Worm (Caenorhabditis elegans) whole organism, L4 larva: ENCODE data around the gene F48B9.3.

Source experiments
- D1046.2 ChIP-seq: fragments of 200-800 bp; sonication (Bioruptor generic); IDR thresholded peaks from 2 replicates; pipeline ENCODE4 v1.3.6; 2022; ENCODE audit warnings: missing genetic modification characterization, missing compliant biosample characterization
- F26F4.8 ChIP-seq: fragments of 200-800 bp; sonication (Bioruptor generic); conservative IDR thresholded peaks from 2 replicates; pipeline ENCODE4 v1.3.6; 2022; ENCODE audit warnings: missing genetic modification characterization, missing compliant biosample characterization
- F37D6.2 ChIP-seq: sonication (generic microtip); optimal IDR thresholded peaks from 2 replicates; lab custom pipeline; 2016; ENCODE audit warnings: mild to moderate bottlenecking, missing genetic modification characterization, missing compliant biosample characterization
- F44E2.7 ChIP-seq: fragments of 200-800 bp; sonication (Bioruptor generic); IDR thresholded peaks from 2 replicates; pipeline ENCODE4 v2.1.2; 2022; ENCODE audit warnings: missing genetic modification characterization, missing compliant biosample characterization
- F49E8.2 ChIP-seq: sonication (generic microtip); optimal IDR thresholded peaks from 2 replicates; lab custom pipeline; 2016; ENCODE audit warnings: missing compliant biosample characterization, mild to moderate bottlenecking, missing genetic modification characterization, borderline replicate concordance
- Y48G9A.11 ChIP-seq: fragments of 200-800 bp; sonication (Bioruptor generic); IDR thresholded peaks from 2 replicates; pipeline ENCODE4 v1.3.6; 2022; ENCODE audit warnings: missing genetic modification reagents, missing genetic modification characterization, missing compliant biosample characterization
- Y5F2A.4 ChIP-seq: fragments of 200-800 bp; sonication (Bioruptor generic); optimal IDR thresholded peaks from 2 replicates; lab custom pipeline; 2018; ENCODE audit warnings: mild to moderate bottlenecking, missing genetic modification characterization, missing compliant biosample characterization
- Y75B8A.6 ChIP-seq: fragments of 200-800 bp; sonication (Bioruptor generic); IDR thresholded peaks from 2 replicates; pipeline ENCODE4 v1.3.6; 2022; ENCODE audit warnings: missing genetic modification reagents, missing genetic modification characterization, missing compliant biosample characterization
- aha-1 ChIP-seq: fragments of 150-350 bp; peaks from one replicate; lab custom pipeline; 2014; ENCODE audit warnings: missing biosample characterization, missing genetic modification characterization
- ceh-20 ChIP-seq: fragments of 200-800 bp; sonication (Bioruptor generic); IDR thresholded peaks from 2 replicates; pipeline ENCODE4 v1.3.6; 2022; ENCODE audit warnings: missing genetic modification reagents, missing genetic modification characterization, missing compliant biosample characterization
- ceh-32 ChIP-seq: sonication (generic microtip); optimal IDR thresholded peaks from 2 replicates; lab custom pipeline; 2016; ENCODE audit warnings: mild to moderate bottlenecking, missing genetic modification characterization, missing compliant biosample characterization; ENCODE audit not compliant: poor library complexity
- ceh-82 ChIP-seq: sonication (generic microtip); optimal IDR thresholded peaks from 2 replicates; lab custom pipeline; 2017; ENCODE audit warnings: missing biosample characterization, missing genetic modification characterization
- cey-2 ChIP-seq: sonication (generic microtip); optimal IDR thresholded peaks from 3 replicates; lab custom pipeline; 2017; ENCODE audit warnings: missing genetic modification characterization, mild to moderate bottlenecking, missing compliant biosample characterization, antibody characterized with exemption, borderline replicate concordance; ENCODE audit not compliant: insufficient read depth
- daf-16 ChIP-seq, 3 experiments: sonication (generic microtip); optimal IDR thresholded peaks; 2 replicates each; lab custom pipeline; 2016 to 2017; ENCODE audit warnings: missing genetic modification characterization in 3 of 3, missing genetic modification reagents in 3 of 3, mild to moderate bottlenecking in 2 of 3, missing compliant biosample characterization in 2 of 3, missing biosample characterization in 1 of 3, moderate library complexity in 1 of 3
- duxl-1 ChIP-seq: sonication (generic microtip); optimal IDR thresholded peaks from 2 replicates; lab custom pipeline; 2016; ENCODE audit warnings: mild to moderate bottlenecking, missing genetic modification characterization, moderate library complexity, missing compliant biosample characterization; ENCODE audit not compliant: poor library complexity
- dve-1 ChIP-seq: sonication (generic microtip); optimal IDR thresholded peaks from 2 replicates; lab custom pipeline; 2017; ENCODE audit warnings: antibody characterized with exemption, mild to moderate bottlenecking, missing genetic modification characterization, missing compliant biosample characterization; ENCODE audit not compliant: insufficient read depth
- egl-43 ChIP-seq: fragments of 200-800 bp; sonication (Bioruptor generic); IDR thresholded peaks from 2 replicates; pipeline ENCODE4 v1.3.6; 2022; ENCODE audit warnings: missing genetic modification reagents, missing genetic modification characterization, missing compliant biosample characterization
- fkh-10 ChIP-seq: fragments of 150-350 bp; optimal IDR thresholded peaks from 2 replicates; lab custom pipeline; 2014; ENCODE audit warnings: missing biosample characterization, missing genetic modification reagents, missing genetic modification characterization
- fos-1 ChIP-seq: fragments of 150-350 bp; optimal IDR thresholded peaks from 2 replicates; lab custom pipeline; 2014; ENCODE audit warnings: missing biosample characterization, missing genetic modification characterization
- hif-1 ChIP-seq, 2 experiments: sonication (generic microtip); optimal IDR thresholded peaks; 2 replicates each; lab custom pipeline; 2016 to 2017; ENCODE audit warnings: missing compliant biosample characterization in 2 of 2, missing genetic modification characterization in 2 of 2, missing genetic modification reagents in 2 of 2, missing genotype in 2 of 2, mild to moderate bottlenecking in 1 of 2
- hlh-11 ChIP-seq: fragments of 200-800 bp; sonication (Bioruptor generic); optimal IDR thresholded peaks from 2 replicates; lab custom pipeline; 2018; ENCODE audit warnings: mild to moderate bottlenecking, missing genetic modification characterization, missing compliant biosample characterization
- hlh-30 ChIP-seq: sonication (generic microtip); optimal IDR thresholded peaks from 2 replicates; lab custom pipeline; 2017; ENCODE audit warnings: antibody characterized with exemption, mild to moderate bottlenecking, missing genetic modification characterization, missing compliant biosample characterization; ENCODE audit not compliant: insufficient read depth
- hmg-1.1 ChIP-seq: fragments of 200-800 bp; sonication (Bioruptor generic); IDR thresholded peaks from 2 replicates; pipeline ENCODE4 v1.3.6; 2022; ENCODE audit warnings: missing genetic modification reagents, missing genetic modification characterization, missing compliant biosample characterization
- lim-7 ChIP-seq: fragments of 200-800 bp; sonication (Bioruptor generic); IDR thresholded peaks from 2 replicates; pipeline ENCODE4 v1.3.6; 2022; ENCODE audit warnings: missing genetic modification characterization, missing compliant biosample characterization
- lin-1 ChIP-seq: fragments of 200-800 bp; sonication (Bioruptor generic); IDR thresholded peaks from 2 replicates; pipeline ENCODE4 v1.3.6; 2022; ENCODE audit warnings: missing genetic modification reagents, missing genetic modification characterization, missing compliant biosample characterization
- lin-29 ChIP-seq: fragments of 200-800 bp; sonication (Bioruptor generic); IDR thresholded peaks from 2 replicates; pipeline ENCODE4 v1.3.6; 2022; ENCODE audit warnings: missing genetic modification reagents, missing genetic modification characterization, missing compliant biosample characterization
- lin-39 ChIP-seq: fragments of 150-350 bp; optimal IDR thresholded peaks from 2 replicates; lab custom pipeline; 2014; ENCODE audit warnings: missing biosample characterization, missing genetic modification reagents, missing genetic modification characterization
- mdt-29 ChIP-seq: fragments of 200-800 bp; sonication (Bioruptor generic); IDR thresholded peaks from 2 replicates; pipeline ENCODE4 v1.3.6; 2022; ENCODE audit warnings: missing genetic modification reagents, missing genetic modification characterization, missing compliant biosample characterization
- mes-2 ChIP-seq: sonication (generic microtip); optimal IDR thresholded peaks from 2 replicates; lab custom pipeline; 2016; ENCODE audit warnings: missing genotype, mild to moderate bottlenecking, missing genetic modification characterization, missing compliant biosample characterization; ENCODE audit not compliant: poor library complexity, severe bottlenecking
- mxl-2 ChIP-seq: fragments of 200-800 bp; sonication (Bioruptor generic); conservative IDR thresholded peaks from 2 replicates; pipeline ENCODE4 v1.3.6; 2022; ENCODE audit warnings: missing genetic modification reagents, missing genetic modification characterization, missing compliant biosample characterization
- nhr-102 ChIP-seq: sonication (generic microtip); optimal IDR thresholded peaks from 2 replicates; lab custom pipeline; 2016; ENCODE audit warnings: mild to moderate bottlenecking, missing genetic modification characterization, moderate library complexity, missing compliant biosample characterization
- nhr-11 ChIP-seq: fragments of 150-350 bp; optimal IDR thresholded peaks from 2 replicates; lab custom pipeline; 2014; ENCODE audit warnings: missing biosample characterization, missing genetic modification characterization
- nhr-41 ChIP-seq: fragments of 200-800 bp; sonication (Bioruptor generic); IDR thresholded peaks from 2 replicates; pipeline ENCODE4 v1.3.6; 2022; ENCODE audit warnings: missing genetic modification reagents, missing genetic modification characterization, missing compliant biosample characterization
- nhr-42 ChIP-seq: fragments of 200-800 bp; sonication (Bioruptor generic); IDR thresholded peaks from 2 replicates; pipeline ENCODE4 v1.3.6; 2022; ENCODE audit warnings: missing genetic modification characterization, missing compliant biosample characterization
- nhr-6 ChIP-seq: fragments of 150-350 bp; optimal IDR thresholded peaks from 2 replicates; lab custom pipeline; 2014; ENCODE audit warnings: missing biosample characterization, missing genetic modification characterization
- php-3 ChIP-seq: fragments of 200-800 bp; sonication (Bioruptor generic); IDR thresholded peaks from 2 replicates; pipeline ENCODE4 v1.3.6; 2022; ENCODE audit warnings: missing genetic modification reagents, missing genetic modification characterization, missing compliant biosample characterization
- set-16 ChIP-seq: fragments of 200-800 bp; sonication (Bioruptor generic); IDR thresholded peaks from 2 replicates; pipeline ENCODE4 v1.3.6; 2022; ENCODE audit warnings: missing genetic modification reagents, missing genetic modification characterization, missing compliant biosample characterization
- snpc-1.2 ChIP-seq: fragments of 200-800 bp; sonication (Bioruptor generic); IDR thresholded peaks from 2 replicates; pipeline ENCODE4 v1.3.6; 2022; ENCODE audit warnings: missing genetic modification reagents, missing genetic modification characterization, missing compliant biosample characterization
- tra-1 ChIP-seq: fragments of 200-800 bp; sonication (Bioruptor generic); IDR thresholded peaks from 2 replicates; pipeline ENCODE4 v1.3.6; 2022; ENCODE audit warnings: missing genetic modification reagents, missing genetic modification characterization, missing compliant biosample characterization
- zag-1 ChIP-seq: fragments of 150-350 bp; optimal IDR thresholded peaks from 2 replicates; lab custom pipeline; 2014; ENCODE audit warnings: missing biosample characterization, missing genetic modification characterization
- zfp-2 ChIP-seq: sonication (generic microtip); optimal IDR thresholded peaks from 2 replicates; lab custom pipeline; 2016; ENCODE audit warnings: mild to moderate bottlenecking, missing genetic modification characterization, missing compliant biosample characterization
- zfp-3 ChIP-seq: fragments of 200-800 bp; sonication (Bioruptor generic); conservative IDR thresholded peaks from 2 replicates; pipeline ENCODE4 v1.3.6; 2022; ENCODE audit warnings: missing genetic modification reagents, missing genetic modification characterization, missing compliant biosample characterization
- ztf-7 ChIP-seq: fragments of 150-350 bp; optimal IDR thresholded peaks from 2 replicates; lab custom pipeline; 2014; ENCODE audit warnings: missing biosample characterization, missing genetic modification characterization

The F48B9.3 gene

ce11 chrX:2130141-2130540, 34.7 kb upstream of the F48B9.3 start, which contains the start of gene F53B1.8:
TSS of gene F53B1.8 (minus strand) at chrX:2130241.
- no peak for TF ChIP-seq lin-39 (tag; lab: Kevin White, UChicago)
- TF ChIP-seq zag-1 (tag; lab: Kevin White, UChicago): no peak
- no peak for TF ChIP-seq lin-29 (GFP tag; lab: Robert Waterston, UW)
- no peak for TF ChIP-seq cey-2 (tag; lab: Kevin White, UChicago)
- no peak for TF ChIP-seq lin-1 (GFP tag; lab: Robert Waterston, UW)
- no peak for TF ChIP-seq ceh-82 (tag; lab: Kevin White, UChicago)
- no peak for TF ChIP-seq fkh-10 (GFP tag; lab: Kevin White, UChicago)
- no peak for TF ChIP-seq dve-1 (tag; lab: Kevin White, UChicago)
- no peak for TF ChIP-seq egl-43 (GFP tag; lab: Robert Waterston, UW)
- TF ChIP-seq nhr-102: no peak
- no peak for TF ChIP-seq ceh-20 (GFP tag; lab: Robert Waterston, UW)
- TF ChIP-seq nhr-41 (GFP tag; lab: Robert Waterston, UW): no peak
- no peak for TF ChIP-seq Y5F2A.4 (GFP tag; lab: Kevin White, UChicago)
- TF ChIP-seq D1046.2 (GFP tag; lab: Robert Waterston, UW): no peak
- TF ChIP-seq F26F4.8: no peak
- no peak for TF ChIP-seq tra-1 (GFP tag; lab: Robert Waterston, UW)
- TF ChIP-seq fos-1 (tag; lab: Kevin White, UChicago): no peak
- no peak for TF ChIP-seq mdt-29 (GFP tag; lab: Robert Waterston, UW)
- TF ChIP-seq Y48G9A.11 (GFP tag; lab: Robert Waterston, UW): no peak

ce11 chrX:2131650-2132049, 33.2 kb upstream of the F48B9.3 start, which contains the start of gene F53B1.9:
TSS of gene F53B1.9 (minus strand) at chrX:2131844.
- TF ChIP-seq mdt-29 (GFP tag; lab: Robert Waterston, UW) (no peak), Y75B8A.6 (no peak), hlh-30 (tag; lab: Kevin White, UChicago) (peak; percentile 17), nhr-41 (GFP tag; lab: Robert Waterston, UW) (no peak), snpc-1.2 (GFP tag; lab: Robert Waterston, UW) (no peak), hmg-1.1 (GFP tag; lab: Robert Waterston, UW) (0 out of 2 replicates have a peak, but pooled peaks have one; percentile 9), duxl-1 (tag; lab: Kevin White, UChicago) (no peak), lim-7 (GFP tag; lab: Robert Waterston, UW) (no peak), ceh-32 (tag; lab: Kevin White, UChicago) (no peak), nhr-102 (no peak), mes-2 (tag; lab: Kevin White, UChicago) (peak; percentile 6), php-3 (no peak), set-16 (GFP tag; lab: Robert Waterston, UW) (peak; percentile 8; the same call in 1 of the 2 replicates), zfp-3 (GFP tag; lab: Robert Waterston, UW) (no peak), zfp-2 (tag; lab: Kevin White, UChicago) (no peak)

ce11 chrX:2136937-2137336, 27.9 kb upstream of the F48B9.3 start:
- no peak for TF ChIP-seq mxl-2
- peak; percentile 95 for TF ChIP-seq aha-1
- TF ChIP-seq, all 104 proteins: peak for 1

ce11 chrX:2138923-2139322, 25.9 kb upstream of the F48B9.3 start:
- TF ChIP-seq hlh-11 (tag; lab: Kevin White, UChicago): peak; percentile 43
- TF ChIP-seq F44E2.7 (GFP tag; lab: Robert Waterston, UW): no peak
- TF ChIP-seq F49E8.2 (tag; lab: Kevin White, UChicago): no peak
- TF ChIP-seq lin-39 (tag; lab: Kevin White, UChicago): no peak
- TF ChIP-seq hif-1 (tag; optimal IDR thresholded peaks at IDR 0.05; lab: Kevin White, UChicago): peak in 1 of 2 experiments; percentile 9
- peak; percentile 13 for TF ChIP-seq hlh-30 (tag; lab: Kevin White, UChicago)
- TF ChIP-seq dve-1 (tag; lab: Kevin White, UChicago): no peak
- TF ChIP-seq ztf-7: no peak
- TF ChIP-seq F37D6.2 (tag; lab: Kevin White, UChicago): no peak
- TF ChIP-seq daf-16 (GFP tag; optimal IDR thresholded peaks at IDR 0.05; lab: Kevin White, UChicago): peak in 1 of 2 experiments; percentile 10
- no peak for TF ChIP-seq daf-16 (tag; optimal IDR thresholded peaks at IDR 0.05; lab: Kevin White, UChicago)
- TF ChIP-seq nhr-11 (tag; lab: Kevin White, UChicago): peak; percentile 58
- TF ChIP-seq zag-1 (tag; lab: Kevin White, UChicago): no peak
- no peak for TF ChIP-seq nhr-6 (tag; lab: Kevin White, UChicago)
- TF ChIP-seq nhr-42: no peak
- TF ChIP-seq lin-29 (GFP tag; lab: Robert Waterston, UW): no peak
- TF ChIP-seq php-3: no peak
- peak; percentile 67 for TF ChIP-seq fkh-10 (GFP tag; lab: Kevin White, UChicago)
- TF ChIP-seq Y75B8A.6: no peak
- no peak for TF ChIP-seq mes-2 (tag; lab: Kevin White, UChicago)
